Fruit fly (Drosophila melanogaster) whole organism, pupa: ENCODE measurements around the gene kraken.

ENCODE experiments used
- CG12605 ChIP-seq: fragments of 200-800 bp; sonication (Bioruptor generic); IDR thresholded peaks from 2 replicates; pipeline ENCODE4 v1.3.6; 2022; ENCODE audit warnings: missing biosample characterization, missing genetic modification characterization
- CG13204 ChIP-seq: fragments of 200-800 bp; sonication (Bioruptor generic); optimal IDR thresholded peaks from 2 replicates; lab custom pipeline; 2018; ENCODE audit warnings: missing biosample characterization, mild to moderate bottlenecking, missing genetic modification characterization, moderate library complexity
- CG15710 ChIP-seq: fragments of 200-800 bp; sonication (Bioruptor generic); optimal IDR thresholded peaks from 2 replicates; lab custom pipeline; 2018; ENCODE audit warnings: missing biosample characterization, mild to moderate bottlenecking, missing genetic modification characterization, moderate library complexity
- CG17806 ChIP-seq: fragments of 200-800 bp; sonication (Bioruptor generic); optimal IDR thresholded peaks from 2 replicates; lab custom pipeline; 2018; ENCODE audit warnings: missing biosample characterization, mild to moderate bottlenecking, missing genetic modification characterization, moderate library complexity
- CG32121 ChIP-seq: fragments of 200-800 bp; sonication (Bioruptor generic); IDR thresholded peaks from 2 replicates; pipeline ENCODE4 v1.3.6; 2022; ENCODE audit warnings: missing biosample characterization, missing genetic modification characterization
- CG34367 ChIP-seq: fragments of 200-800 bp; sonication (Bioruptor generic); optimal IDR thresholded peaks from 2 replicates; lab custom pipeline; 2018; ENCODE audit warnings: missing biosample characterization, mild to moderate bottlenecking, missing genetic modification characterization
- CG4496 ChIP-seq: fragments of 200-800 bp; sonication (Bioruptor generic); IDR thresholded peaks from 3 replicates; pipeline ENCODE4 v1.3.6; 2022; ENCODE audit warnings: missing biosample characterization, missing genetic modification characterization
- CG8159 ChIP-seq: fragments of 200-800 bp; sonication (Bioruptor generic); optimal IDR thresholded peaks from 3 replicates; lab custom pipeline; 2018; ENCODE audit warnings: missing biosample characterization, mild to moderate bottlenecking, missing genetic modification characterization, moderate library complexity
- CG8301 ChIP-seq: fragments of 200-800 bp; sonication (Bioruptor generic); optimal IDR thresholded peaks from 2 replicates; lab custom pipeline; 2018; ENCODE audit warnings: missing biosample characterization, mild to moderate bottlenecking, missing genetic modification characterization
- CG9948 ChIP-seq: fragments of 200-800 bp; sonication (Bioruptor generic); optimal IDR thresholded peaks from 2 replicates; lab custom pipeline; 2018; ENCODE audit warnings: missing biosample characterization, mild to moderate bottlenecking, missing genetic modification characterization, moderate library complexity
- D1 ChIP-seq: fragments of 200-800 bp; sonication (Bioruptor generic); optimal IDR thresholded peaks from 2 replicates; lab custom pipeline; 2018; ENCODE audit warnings: missing biosample characterization, mild to moderate bottlenecking, missing genetic modification characterization, moderate library complexity
- EcR ChIP-seq: fragments of 200-800 bp; sonication (Bioruptor generic); optimal IDR thresholded peaks from 3 replicates; lab custom pipeline; 2019; ENCODE audit warnings: missing biosample characterization, missing genetic modification characterization, mild to moderate bottlenecking, moderate library complexity, missing genetic modification reagents
- Ets98B ChIP-seq: fragments of 200-800 bp; sonication (Bioruptor generic); IDR thresholded peaks from 2 replicates; pipeline ENCODE4 v1.3.6; 2022; ENCODE audit warnings: missing biosample characterization, missing genetic modification characterization
- Pif1A ChIP-seq: fragments of 200-800 bp; sonication (Bioruptor generic); optimal IDR thresholded peaks from 3 replicates; lab custom pipeline; 2016; ENCODE audit warnings: missing biosample characterization, missing genetic modification characterization
- Pif1B ChIP-seq: fragments of 200-800 bp; sonication (Bioruptor generic); optimal IDR thresholded peaks from 3 replicates; lab custom pipeline; 2016; ENCODE audit warnings: missing biosample characterization, missing genetic modification characterization
- Snoo ChIP-seq: fragments of 200-800 bp; sonication (Bioruptor generic); optimal IDR thresholded peaks from 3 replicates; lab custom pipeline; 2017; ENCODE audit warnings: missing biosample characterization, mild to moderate bottlenecking, missing genetic modification characterization, inconsistent platforms
- fd96Ca ChIP-seq: fragments of 200-800 bp; sonication (Bioruptor generic); IDR thresholded peaks from 3 replicates; pipeline ENCODE4 v1.3.6; 2022; ENCODE audit warnings: missing biosample characterization, missing genetic modification characterization
- gl ChIP-seq: fragments of 200-800 bp; sonication (Bioruptor generic); optimal IDR thresholded peaks from 2 replicates; lab custom pipeline; 2018; ENCODE audit warnings: missing biosample characterization, mild to moderate bottlenecking, missing genetic modification characterization
- rn ChIP-seq: fragments of 200-800 bp; sonication (Bioruptor generic); IDR thresholded peaks from 2 replicates; pipeline ENCODE4 v1.3.6; 2022; ENCODE audit warnings: missing biosample characterization, missing genetic modification characterization

Gene kraken

dm6 chr2L:852647-853111, at the start of gene kraken, which contains the start of gene CG4291:
Gene kraken (plus strand): TSS chr2L:852768.
Gene CG4291 (minus strand): TSS chr2L:852730.
- TF ChIP-seq gl = peak; percentile 8
- TF ChIP-seq CG17806 = peak; percentile 7
- peak; percentile 28 for TF ChIP-seq CG15710 (tag; lab: Kevin White, UChicago)
- peak; percentile 53 for TF ChIP-seq Ets98B (GFP tag; lab: Robert Waterston, UW)
- peak; percentile 46 for TF ChIP-seq Snoo
- peak; percentile 76 for TF ChIP-seq CG4496 (GFP tag; lab: Robert Waterston, UW)
- TF ChIP-seq EcR (GFP tag; lab: Kevin White, UChicago) = peak; percentile 60
- TF ChIP-seq CG9948 (tag; lab: Kevin White, UChicago) = no peak
- peak; percentile 28 for TF ChIP-seq CG8301
- peak; percentile 4 for TF ChIP-seq CG8159 (tag; lab: Kevin White, UChicago)
- peak; percentile 53; the same call in 1 of the 3 replicates for TF ChIP-seq fd96Ca
- TF ChIP-seq CG13204 (GFP tag; lab: Kevin White, UChicago) = no peak
- TF ChIP-seq CG32121 (GFP tag; lab: Robert Waterston, UW) = peak; percentile 59; the same call in 1 of the 2 replicates
- TF ChIP-seq Pif1B (GFP tag; lab: Kevin White, UChicago) = no peak
- TF ChIP-seq CG12605 = peak; percentile 49

dm6 chr2L:810277-810676, 42.3 kb upstream of the kraken start, which contains the start of gene Nnf1b:
Gene Nnf1b (plus strand): TSS chr2L:810577.
- TF ChIP-seq CG4496 (GFP tag; lab: Robert Waterston, UW) = no peak
- TF ChIP-seq Snoo = no peak
- TF ChIP-seq CG8301 = no peak
- no peak for TF ChIP-seq gl
- no peak for TF ChIP-seq Pif1A (GFP tag; lab: Kevin White, UChicago)
- TF ChIP-seq CG12605 = no peak
- TF ChIP-seq Ets98B (GFP tag; lab: Robert Waterston, UW) = no peak
- no peak for TF ChIP-seq CG15710 (tag; lab: Kevin White, UChicago)
- no peak for TF ChIP-seq CG8159 (tag; lab: Kevin White, UChicago)
- no peak for TF ChIP-seq rn (GFP tag; lab: Robert Waterston, UW)
- TF ChIP-seq EcR (GFP tag; lab: Kevin White, UChicago) = no peak
- TF ChIP-seq CG9948 (tag; lab: Kevin White, UChicago) = no peak
- no peak for TF ChIP-seq D1 (tag; lab: Kevin White, UChicago)
- no peak for TF ChIP-seq fd96Ca
- TF ChIP-seq CG17806 = no peak
- TF ChIP-seq CG32121 (GFP tag; lab: Robert Waterston, UW) = no peak

- no peak for TF ChIP-seq CG17806
- no peak for TF ChIP-seq Ets98B (GFP tag; lab: Robert Waterston, UW)
- no peak for TF ChIP-seq rn (GFP tag; lab: Robert Waterston, UW)
- no peak for TF ChIP-seq EcR (GFP tag; lab: Kevin White, UChicago)
- TF ChIP-seq CG8301 = no peak
- TF ChIP-seq CG34367 = no peak
- no peak for TF ChIP-seq CG13204 (GFP tag; lab: Kevin White, UChicago)
Observed at dm6 chr2L:811405-811804, 41.2 kb upstream of the kraken start, which contains the start of gene Dbp21E2. Gene Dbp21E2 (plus strand): TSS chr2L:811584.

- no peak for TF ChIP-seq CG4496 (GFP tag; lab: Robert Waterston, UW)
- peak; percentile 2 for TF ChIP-seq gl
Observed at dm6 chr2L:815785-816389, 36.7 kb upstream of the kraken start, which contains the start of the genes Saf6 and Pex12. Gene Saf6 (minus strand): TSS chr2L:815950. Gene Pex12 (plus strand): TSS chr2L:815993.

dm6 chr2L:817850-818249, 34.7 kb upstream of the kraken start, which contains the start of gene CG15880:
Gene CG15880 (minus strand): TSS chr2L:817950.
- TF ChIP-seq CG8301 (no peak), CG12605 (no peak), Pif1A (GFP tag; lab: Kevin White, UChicago) (no peak), rn (GFP tag; lab: Robert Waterston, UW) (no peak), CG4496 (GFP tag; lab: Robert Waterston, UW) (no peak), Snoo (no peak), D1 (tag; lab: Kevin White, UChicago) (no peak), CG32121 (GFP tag; lab: Robert Waterston, UW) (no peak), Pif1B (GFP tag; lab: Kevin White, UChicago) (no peak), CG9948 (tag; lab: Kevin White, UChicago) (no peak), CG17806 (no peak), CG13204 (GFP tag; lab: Kevin White, UChicago) (no peak), Ets98B (GFP tag; lab: Robert Waterston, UW) (no peak), EcR (GFP tag; lab: Kevin White, UChicago) (no peak), CG15710 (tag; lab: Kevin White, UChicago) (no peak)

dm6 chr2L:819315-820032, 33.1 kb upstream of the kraken start, which contains the start of the genes PGAP2 and Clp:
Gene PGAP2 (minus strand): TSS chr2L:819508.
Gene Clp (plus strand): TSS chr2L:819964.
- TF ChIP-seq CG15710 (tag; lab: Kevin White, UChicago) (peak; percentile 76), CG8301 (peak; percentile 51), CG13204 (GFP tag; lab: Kevin White, UChicago) (no peak), CG32121 (GFP tag; lab: Robert Waterston, UW) (peak; percentile 67; the same call in 1 of the 2 replicates), Pif1A (GFP tag; lab: Kevin White, UChicago) (no peak), rn (GFP tag; lab: Robert Waterston, UW) (peak; percentile 50; the same call in 1 of the 2 replicates), fd96Ca (0 out of 3 replicates have a peak, but pooled peaks have one; percentile 42), CG9948 (tag; lab: Kevin White, UChicago) (peak; percentile 68), D1 (tag; lab: Kevin White, UChicago) (no peak), CG4496 (GFP tag; lab: Robert Waterston, UW) (peak; percentile 64), Snoo (peak; percentile 54), CG8159 (tag; lab: Kevin White, UChicago) (peak; percentile 75), CG34367 (peak; percentile 49), Ets98B (GFP tag; lab: Robert Waterston, UW) (peak; percentile 28), CG17806 (peak; percentile 68)
- TF ChIP-seq, all 21 proteins: peak for 12
